Fruit fly (Drosophila melanogaster) whole organism, adult: ENCODE results near the gene bero.

ENCODE experiments used
- CG7045 ChIP-seq: fragments of 200-800 bp; sonication (Bioruptor generic); optimal IDR thresholded peaks from 2 replicates; lab custom pipeline; 2017; ENCODE audit warnings: missing biosample characterization, mild to moderate bottlenecking, missing genetic modification characterization
- bab1 ChIP-seq: fragments of 200-800 bp; sonication (Bioruptor generic); optimal IDR thresholded peaks from 3 replicates; lab custom pipeline; 2019; ENCODE audit warnings: missing biosample characterization, mild to moderate bottlenecking, missing genetic modification characterization, moderate library complexity
- tj ChIP-seq: fragments of 200-800 bp; sonication (Bioruptor generic); optimal IDR thresholded peaks from 3 replicates; lab custom pipeline; 2017; ENCODE audit warnings: missing biosample characterization, mild to moderate bottlenecking, missing genetic modification characterization, moderate library complexity

- TF ChIP-seq tj (no peak), bab1 (GFP tag; lab: Kevin White, UChicago) (no peak), CG7045 (GFP tag; lab: Kevin White, UChicago) (no peak)
Measured at dm6 chr2L:20851592-20851991, 6.9 kb upstream of the bero start.
